Worm (Caenorhabditis elegans) whole organism, L2 larva: ENCODE measurements around the gene ZK1307.8.

ENCODE experiments used
- Y55F3AM.14 ChIP-seq: fragments of 200-800 bp; sonication (Bioruptor generic); optimal IDR thresholded peaks from 2 replicates; lab custom pipeline; 2018; ENCODE audit warnings: mild to moderate bottlenecking, missing genetic modification characterization, missing compliant biosample characterization
- ceh-82 ChIP-seq: fragments of 150-350 bp; optimal IDR thresholded peaks from 2 replicates; lab custom pipeline; 2014; ENCODE audit warnings: missing biosample characterization, missing genetic modification characterization
- egl-27 ChIP-seq: sonication (generic microtip); optimal IDR thresholded peaks from 3 replicates; lab custom pipeline; 2017; ENCODE audit warnings: missing biosample characterization, missing genetic modification reagents, missing genetic modification characterization
- nhr-11 ChIP-seq: fragments of 150-350 bp; optimal IDR thresholded peaks from 2 replicates; lab custom pipeline; 2014; ENCODE audit warnings: missing biosample characterization, missing genetic modification characterization
- nhr-23 ChIP-seq: fragments of 150-350 bp; optimal IDR thresholded peaks from 2 replicates; lab custom pipeline; 2014; ENCODE audit warnings: missing biosample characterization, missing genetic modification reagents, missing genetic modification characterization
- nhr-77 ChIP-seq: fragments of 150-350 bp; optimal IDR thresholded peaks from 2 replicates; lab custom pipeline; 2014; ENCODE audit warnings: missing biosample characterization, missing genetic modification characterization

DNA sequence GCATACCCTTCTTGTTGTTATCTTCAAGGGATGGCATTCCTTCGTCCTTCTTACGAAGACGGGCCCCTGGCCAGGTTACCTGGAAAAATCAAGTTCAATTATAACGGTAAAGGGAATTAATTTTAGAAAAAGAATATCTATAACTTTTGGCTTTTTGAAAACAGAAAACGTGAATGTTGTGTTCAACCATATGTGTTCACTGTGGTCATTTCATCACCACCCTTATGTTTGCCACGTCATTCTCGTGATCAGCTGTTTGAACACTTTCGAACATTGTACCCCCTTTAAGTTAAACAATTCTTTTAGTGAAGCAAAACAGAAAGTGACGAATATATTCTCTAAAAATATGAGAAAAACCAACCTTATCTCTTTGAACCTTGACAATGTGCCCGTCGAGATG is 5.7 kb upstream of the ZK1307.8 start:
- TF ChIP-seq Y55F3AM.14 (GFP tag; lab: Kevin White, UChicago) (no peak), nhr-11 (no peak), ceh-82 (tag; lab: Kevin White, UChicago) (no peak), egl-27 (tag; lab: Kevin White, UChicago) (no peak), nhr-77 (tag; lab: Kevin White, UChicago) (no peak), nhr-23 (no peak)
